Fruit fly (Drosophila melanogaster): Measurements from ENCODE around the gene Sarm.

The Sarm gene

dm6 chr3L:8115864-8116528 is 52.3 kb downstream of the Sarm start, which contains the start of the genes Arp3 and msk (continued):
- TF ChIP-seq CG9797 (GFP tag; optimal IDR thresholded peaks at IDR 0.05) (peak; percentile 59), E2f1 (GFP tag; IDR thresholded peaks at IDR 0.05) (no peak)

dm6 chr3L:8116809-8117208 is 53.1 kb downstream of the Sarm start:
- TF ChIP-seq Hr39 (optimal IDR thresholded peaks at IDR 0.05) (no peak), Trl (optimal IDR thresholded peaks at IDR 0.05) (no peak), Trl (GFP tag; optimal IDR thresholded peaks at IDR 0.05) (no peak), CG17802 (tag; optimal IDR thresholded peaks at IDR 0.05) (no peak), CG4707 (GFP tag; optimal IDR thresholded peaks at IDR 0.05) (no peak), Atf-2 (GFP tag; optimal IDR thresholded peaks at IDR 0.05) (no peak), Bgb (GFP tag; IDR thresholded peaks at IDR 0.05; ENCODE audit: partially characterized antibody) (peak; percentile 43), Eip74EF (GFP tag; optimal IDR thresholded peaks at IDR 0.05) (no peak), CG7928 (GFP tag; optimal IDR thresholded peaks at IDR 0.05) (no peak), vvl (GFP tag; IDR thresholded peaks at IDR 0.05) (no peak), CG18262 (tag; optimal IDR thresholded peaks at IDR 0.05) (no peak), CG7357 (GFP tag; IDR thresholded peaks at IDR 0.05) (0 out of 3 replicates have a peak, but pooled peaks have one; percentile 10), Ets65A (GFP tag) (peak; percentile 13), D19B (GFP tag; optimal IDR thresholded peaks at IDR 0.05) (no peak), sug (tag; optimal IDR thresholded peaks at IDR 0.05) (peak; percentile 31), CG3163 (GFP tag; optimal IDR thresholded peaks at IDR 0.05) (no peak), nau (GFP tag; optimal IDR thresholded peaks at IDR 0.05) (no peak), psq (GFP tag; optimal IDR thresholded peaks at IDR 0.05) (no peak), wek (GFP tag; optimal IDR thresholded peaks at IDR 0.05) (no peak), fd96Cb (tag; optimal IDR thresholded peaks at IDR 0.05) (no peak), CG30403 (GFP tag; optimal IDR thresholded peaks at IDR 0.05) (no peak), pzg (GFP tag; optimal IDR thresholded peaks at IDR 0.05) (no peak), gem (tag; optimal IDR thresholded peaks at IDR 0.05) (no peak), en (GFP tag; optimal IDR thresholded peaks at IDR 0.05) (no peak), CG17328 (GFP tag; IDR thresholded peaks at IDR 0.05) (no peak), Hmx (GFP tag; optimal IDR thresholded peaks at IDR 0.05) (no peak), row (GFP tag; IDR thresholded peaks at IDR 0.05) (0 out of 3 replicates have a peak, but pooled peaks have one; percentile 19), Pdp1 (GFP tag; optimal IDR thresholded peaks at IDR 0.05) (peak in 1 of 2 experiments; percentile 76), CG4854 (GFP tag; optimal IDR thresholded peaks at IDR 0.05) (no peak), gcm2 (GFP tag; optimal IDR thresholded peaks at IDR 0.05) (no peak), CG12155 (GFP tag; optimal IDR thresholded peaks at IDR 0.05) (no peak), aop (GFP tag; IDR thresholded peaks at IDR 0.05) (no peak), CG8290 (GFP tag; optimal IDR thresholded peaks at IDR 0.05) (no peak), CG8290 (tag; optimal IDR thresholded peaks at IDR 0.05) (no peak), CG10565 (GFP tag; optimal IDR thresholded peaks at IDR 0.05) (no peak), croc (GFP tag; conservative IDR thresholded peaks at IDR 0.05) (no peak), tin (GFP tag; optimal IDR thresholded peaks at IDR 0.05) (no peak), fd102C (GFP tag; optimal IDR thresholded peaks at IDR 0.05) (no peak), CG32767 (GFP tag; IDR thresholded peaks at IDR 0.05) (no peak), prd (optimal IDR thresholded peaks at IDR 0.05) (no peak), prd (GFP tag; IDR thresholded peaks at IDR 0.05) (no peak), CoRest (tag; optimal IDR thresholded peaks at IDR 0.05) (no peak), vfl (GFP tag; optimal IDR thresholded peaks at IDR 0.05) (no peak), crol (GFP tag; IDR thresholded peaks at IDR 0.05) (peak; percentile 27), CG3726 (GFP tag; IDR thresholded peaks at IDR 0.05) (no peak), slbo (GFP tag; IDR thresholded peaks at IDR 0.05) (peak; percentile 48; the same call in 1 of the 2 replicates), mirr (GFP tag; optimal IDR thresholded peaks at IDR 0.05) (no peak), Myb (GFP tag; optimal IDR thresholded peaks at IDR 0.05) (no peak)

Measured in whole organism, embryonic.